Worm (Caenorhabditis elegans) whole organism, L4/young adult: ENCODE measurements around the gene T11G6.5.

Experiments
- W03F9.2 ChIP-seq: fragments of 150-350 bp; optimal IDR thresholded peaks from 2 replicates; lab custom pipeline; 2014; ENCODE audit warnings: missing biosample characterization, missing genetic modification characterization
- dao-5 ChIP-seq: sonication (generic microtip); optimal IDR thresholded peaks from 2 replicates; lab custom pipeline; 2016; ENCODE audit warnings: missing genotype, missing genetic modification characterization, moderate library complexity, missing compliant biosample characterization
- him-1 ChIP-seq: sonication (generic microtip); optimal IDR thresholded peaks from 2 replicates; lab custom pipeline; 2016; ENCODE audit warnings: missing genotype, missing genetic modification reagents, missing genetic modification characterization, missing compliant biosample characterization

- TF ChIP-seq him-1 (tag; lab: Kevin White, UChicago), result no peak
- no peak for TF ChIP-seq dao-5 (tag; lab: Kevin White, UChicago)
- no peak for TF ChIP-seq W03F9.2 (tag; lab: Kevin White, UChicago)
Measured at ce11 chrIV:10851833-10852232, 9.3 kb upstream of the T11G6.5 start, which contains the start of gene T11G6.4.
